Worm (Caenorhabditis elegans) whole organism, L2 larva: Measurements from ENCODE around the gene ncr-1.
A peak's percentile ranks its signal among the peaks of the same experiment; 100 is the strongest.

Source experiments
- C34F6.9 ChIP-seq: fragments of 150-350 bp; optimal IDR thresholded peaks from 2 replicates; lab custom pipeline; 2014; ENCODE audit warnings: missing biosample characterization, missing genetic modification characterization
- F13H6.1 ChIP-seq: sonication (generic microtip); optimal IDR thresholded peaks from 2 replicates; lab custom pipeline; 2016; ENCODE audit warnings: missing genetic modification characterization, missing compliant biosample characterization
- R02D3.7 ChIP-seq: fragments of 150-350 bp; optimal IDR thresholded peaks from 2 replicates; lab custom pipeline; 2014; ENCODE audit warnings: missing biosample characterization, missing genetic modification characterization
- Y55F3AM.14 ChIP-seq: fragments of 200-800 bp; sonication (Bioruptor generic); optimal IDR thresholded peaks from 2 replicates; lab custom pipeline; 2018; ENCODE audit warnings: mild to moderate bottlenecking, missing genetic modification characterization, missing compliant biosample characterization
- ZK546.5 ChIP-seq: sonication (generic microtip); optimal IDR thresholded peaks from 2 replicates; lab custom pipeline; 2017; ENCODE audit warnings: missing biosample characterization, missing genetic modification characterization
- alr-1 ChIP-seq: fragments of 150-350 bp; optimal IDR thresholded peaks from 2 replicates; lab custom pipeline; 2014; ENCODE audit warnings: missing biosample characterization, missing genetic modification characterization
- ama-1 ChIP-seq: fragments of 150-350 bp; optimal IDR thresholded peaks from 2 replicates; lab custom pipeline; 2018; ENCODE audit warnings: inconsistent platforms
- blmp-1 ChIP-seq: sonication (generic microtip); optimal IDR thresholded peaks from 2 replicates; lab custom pipeline; 2017; ENCODE audit warnings: missing genetic modification characterization, mild to moderate bottlenecking, missing compliant biosample characterization, antibody characterized with exemption, moderate library complexity; ENCODE audit not compliant: insufficient read depth
- ceh-16 ChIP-seq: fragments of 150-350 bp; optimal IDR thresholded peaks from 2 replicates; lab custom pipeline; 2014; ENCODE audit warnings: missing biosample characterization, missing genetic modification characterization
- ceh-82 ChIP-seq: fragments of 150-350 bp; optimal IDR thresholded peaks from 2 replicates; lab custom pipeline; 2014; ENCODE audit warnings: missing biosample characterization, missing genetic modification characterization
- crh-2 ChIP-seq: sonication (generic microtip); optimal IDR thresholded peaks from 2 replicates; lab custom pipeline; 2017; ENCODE audit warnings: missing biosample characterization, missing genetic modification characterization
- dmd-4 ChIP-seq: sonication (generic microtip); optimal IDR thresholded peaks from 2 replicates; lab custom pipeline; 2017; ENCODE audit warnings: missing biosample characterization, missing genetic modification characterization
- egl-27 ChIP-seq: sonication (generic microtip); optimal IDR thresholded peaks from 3 replicates; lab custom pipeline; 2017; ENCODE audit warnings: missing biosample characterization, missing genetic modification reagents, missing genetic modification characterization
- elt-1 ChIP-seq: fragments of 150-350 bp; optimal IDR thresholded peaks from 2 replicates; lab custom pipeline; 2014; ENCODE audit warnings: missing biosample characterization, missing genetic modification characterization
- elt-3 ChIP-seq: sonication (generic microtip); optimal IDR thresholded peaks from 2 replicates; lab custom pipeline; 2017; ENCODE audit warnings: missing biosample characterization, missing genetic modification characterization
- fos-1 ChIP-seq: fragments of 150-350 bp; optimal IDR thresholded peaks from 2 replicates; lab custom pipeline; 2014; ENCODE audit warnings: missing biosample characterization, missing genetic modification characterization
- gmeb-1 ChIP-seq: fragments of 150-350 bp; optimal IDR thresholded peaks from 2 replicates; lab custom pipeline; 2014; ENCODE audit warnings: missing biosample characterization, missing genetic modification characterization
- lin-13 ChIP-seq: fragments of 150-350 bp; optimal IDR thresholded peaks from 2 replicates; lab custom pipeline; 2014; ENCODE audit warnings: missing biosample characterization, missing genetic modification reagents, missing genetic modification characterization
- lsy-2 ChIP-seq, 2 experiments: fragments of 150-350 bp in 1 of 2; sonication (generic microtip) in 1 of 2; optimal IDR thresholded peaks; 2 replicates each; lab custom pipeline; 2014 to 2017; ENCODE audit warnings: missing biosample characterization in 2 of 2, missing genetic modification characterization in 2 of 2
- mbf-1 ChIP-seq: sonication (generic microtip); optimal IDR thresholded peaks from 2 replicates; lab custom pipeline; 2017; ENCODE audit warnings: missing biosample characterization, missing genetic modification characterization
- mdl-1 ChIP-seq, 2 experiments: fragments of 150-350 bp in 1 of 2; sonication (generic microtip) in 1 of 2; optimal IDR thresholded peaks; 2 replicates each; lab custom pipeline; 2017; ENCODE audit warnings: missing biosample characterization in 2 of 2, missing genetic modification characterization in 2 of 2
- nhr-10 ChIP-seq: sonication (generic microtip); optimal IDR thresholded peaks from 2 replicates; lab custom pipeline; 2017; ENCODE audit warnings: missing biosample characterization, missing genetic modification characterization
- nhr-11 ChIP-seq: fragments of 150-350 bp; optimal IDR thresholded peaks from 2 replicates; lab custom pipeline; 2014; ENCODE audit warnings: missing biosample characterization, missing genetic modification characterization
- nhr-129 ChIP-seq: fragments of 150-350 bp; optimal IDR thresholded peaks from 2 replicates; lab custom pipeline; 2014; ENCODE audit warnings: missing biosample characterization, missing genetic modification characterization
- nhr-21 ChIP-seq: fragments of 150-350 bp; optimal IDR thresholded peaks from 2 replicates; lab custom pipeline; 2014; ENCODE audit warnings: missing biosample characterization, missing genetic modification characterization
- nhr-237 ChIP-seq: fragments of 150-350 bp; optimal IDR thresholded peaks from 2 replicates; lab custom pipeline; 2014; ENCODE audit warnings: missing biosample characterization, missing genetic modification characterization
- peb-1 ChIP-seq: fragments of 150-350 bp; optimal IDR thresholded peaks from 2 replicates; lab custom pipeline; 2014; ENCODE audit warnings: missing biosample characterization, missing genetic modification characterization
- sem-4 ChIP-seq: fragments of 150-350 bp; optimal IDR thresholded peaks from 2 replicates; lab custom pipeline; 2014; ENCODE audit warnings: missing biosample characterization, missing genetic modification reagents, missing genetic modification characterization
- sma-3 ChIP-seq: sonication (generic microtip); optimal IDR thresholded peaks from 2 replicates; lab custom pipeline; 2016; ENCODE audit warnings: missing genetic modification reagents, missing genetic modification characterization, missing compliant biosample characterization
- sma-9 ChIP-seq, 2 experiments: fragments of 150-350 bp in 1 of 2; sonication (generic microtip) in 1 of 2; optimal IDR thresholded peaks; 2 replicates each; lab custom pipeline; 2014 to 2016; ENCODE audit warnings: missing genetic modification characterization in 2 of 2, mild to moderate bottlenecking in 1 of 2, missing biosample characterization in 1 of 2, missing compliant biosample characterization in 1 of 2, missing genetic modification reagents in 1 of 2, moderate library complexity in 1 of 2
- snpc-4 ChIP-seq: fragments of 150-350 bp; optimal IDR thresholded peaks from 2 replicates; lab custom pipeline; 2014; ENCODE audit warnings: missing biosample characterization, missing genetic modification characterization
- unc-39 ChIP-seq: fragments of 150-350 bp; optimal IDR thresholded peaks from 2 replicates; lab custom pipeline; 2014; ENCODE audit warnings: missing biosample characterization, missing genetic modification characterization
- unc-55 ChIP-seq: fragments of 150-350 bp; sonication (generic microtip); optimal IDR thresholded peaks from 3 replicates; lab custom pipeline; 2014; ENCODE audit warnings: missing biosample characterization, missing genetic modification reagents, missing genetic modification characterization
- unc-62 ChIP-seq: fragments of 150-350 bp; optimal IDR thresholded peaks from 2 replicates; lab custom pipeline; 2014; ENCODE audit warnings: missing biosample characterization, missing genetic modification reagents, missing genetic modification characterization
- zag-1 ChIP-seq: fragments of 150-350 bp; optimal IDR thresholded peaks from 2 replicates; lab custom pipeline; 2014; ENCODE audit warnings: missing biosample characterization, missing genetic modification characterization
- ztf-1 ChIP-seq: fragments of 200-800 bp; sonication (Bioruptor generic); conservative IDR thresholded peaks from 2 replicates; pipeline ENCODE4 v1.3.6; 2022; ENCODE audit warnings: missing genetic modification characterization, missing compliant biosample characterization
- ztf-11 ChIP-seq: sonication (generic microtip); optimal IDR thresholded peaks from 2 replicates; lab custom pipeline; 2017; ENCODE audit warnings: missing biosample characterization, missing genetic modification characterization
- ztf-4 ChIP-seq: fragments of 150-350 bp; optimal IDR thresholded peaks from 2 replicates; lab custom pipeline; 2014; ENCODE audit warnings: missing biosample characterization, missing genetic modification characterization

The ncr-1 gene

DNA sequence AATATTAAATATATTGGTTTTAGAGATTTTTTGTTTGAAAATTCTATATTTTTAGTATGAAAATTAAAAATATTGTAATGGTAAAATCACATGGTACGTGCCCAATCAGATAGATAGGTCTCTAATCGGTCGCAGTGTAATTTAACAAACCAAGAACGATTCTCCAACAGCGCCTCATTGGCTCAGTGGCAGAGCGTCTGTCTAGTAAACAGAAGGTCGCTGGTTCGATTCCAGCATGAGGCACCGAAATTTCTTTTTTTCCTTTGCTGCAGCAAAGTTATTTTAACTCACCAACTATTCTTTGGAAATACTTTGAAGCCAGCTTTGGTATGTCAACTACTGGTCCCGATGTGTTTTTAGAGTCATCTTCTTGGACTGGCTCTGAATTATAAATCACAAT lies 43.8 kb downstream of the ncr-1 start:
- TF ChIP-seq unc-62 (GFP tag; lab: Kevin White, UChicago) (no peak), sma-9 (GFP tag; optimal IDR thresholded peaks at IDR 0.05; lab: Kevin White, UChicago) (peak; percentile 52), sma-9 (tag; optimal IDR thresholded peaks at IDR 0.05; lab: Kevin White, UChicago) (no peak), C34F6.9 (peak; percentile 17), ceh-82 (tag; lab: Kevin White, UChicago) (no peak), sma-3 (GFP tag; lab: Kevin White, UChicago) (peak; percentile 19), nhr-21 (tag; lab: Kevin White, UChicago) (no peak), ama-1 (lab: Kevin White, UChicago) (no peak), fos-1 (tag; lab: Kevin White, UChicago) (peak; percentile 38), crh-2 (tag; lab: Kevin White, UChicago) (peak; percentile 3), nhr-129 (tag; lab: Kevin White, UChicago) (peak; percentile 68)

DNA sequence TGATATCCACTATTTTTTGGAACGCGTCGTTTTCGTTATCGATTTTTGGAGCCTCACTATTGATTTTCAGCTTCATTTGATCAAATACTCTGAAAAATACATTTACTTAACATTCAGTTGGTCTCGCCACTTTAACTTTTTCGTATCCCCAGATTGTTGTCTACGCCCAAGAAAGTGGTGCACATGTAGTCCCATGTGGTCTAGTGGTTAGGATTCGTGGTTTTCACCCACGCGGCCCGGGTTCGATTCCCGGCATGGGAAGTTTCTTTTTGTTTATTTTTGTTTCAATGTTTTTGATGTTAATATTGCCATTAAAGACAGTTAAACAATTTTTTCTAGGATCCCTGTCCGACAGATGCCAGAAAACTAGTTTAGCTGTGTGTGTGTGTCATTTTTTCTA lies 44.6 kb downstream of the ncr-1 start:
- TF ChIP-seq sma-9 (GFP tag; optimal IDR thresholded peaks at IDR 0.05; lab: Kevin White, UChicago) (peak; percentile 76), sma-9 (tag; optimal IDR thresholded peaks at IDR 0.05; lab: Kevin White, UChicago) (no peak), F13H6.1 (peak; percentile 55), nhr-10 (tag; lab: Kevin White, UChicago) (no peak), C34F6.9 (peak; percentile 27), lsy-2 (tag; optimal IDR thresholded peaks at IDR 0.05; lab: Kevin White, UChicago) (peak in 1 of 2 experiments; percentile 42), ztf-4 (tag; lab: Kevin White, UChicago) (no peak), ceh-16 (tag; lab: Kevin White, UChicago) (no peak), mbf-1 (tag; lab: Kevin White, UChicago) (no peak), egl-27 (peak; percentile 45), ceh-82 (tag; lab: Kevin White, UChicago) (no peak), fos-1 (tag; lab: Kevin White, UChicago) (peak; percentile 29), blmp-1 (tag; lab: Kevin White, UChicago) (no peak), gmeb-1 (peak; percentile 41), nhr-21 (tag; lab: Kevin White, UChicago) (peak; percentile 41), unc-62 (GFP tag; lab: Kevin White, UChicago) (no peak), sem-4 (tag; lab: Kevin White, UChicago) (peak; percentile 20), ztf-11 (tag; lab: Kevin White, UChicago) (no peak), nhr-129 (tag; lab: Kevin White, UChicago) (peak; percentile 70), ama-1 (lab: Kevin White, UChicago) (no peak), snpc-4 (tag; lab: Kevin White, UChicago) (peak; percentile 3), mdl-1 (tag; optimal IDR thresholded peaks at IDR 0.05; lab: Kevin White, UChicago) (peak in 1 of 2 experiments; percentile 51), nhr-11 (tag; lab: Kevin White, UChicago) (no peak), nhr-237 (tag; lab: Kevin White, UChicago) (no peak), elt-3 (tag; lab: Kevin White, UChicago) (no peak), lin-13 (GFP tag; lab: Kevin White, UChicago) (peak; percentile 32), ZK546.5 (no peak), unc-55 (GFP tag; lab: Kevin White, UChicago) (peak; percentile 62), crh-2 (tag; lab: Kevin White, UChicago) (peak; percentile 44)

DNA sequence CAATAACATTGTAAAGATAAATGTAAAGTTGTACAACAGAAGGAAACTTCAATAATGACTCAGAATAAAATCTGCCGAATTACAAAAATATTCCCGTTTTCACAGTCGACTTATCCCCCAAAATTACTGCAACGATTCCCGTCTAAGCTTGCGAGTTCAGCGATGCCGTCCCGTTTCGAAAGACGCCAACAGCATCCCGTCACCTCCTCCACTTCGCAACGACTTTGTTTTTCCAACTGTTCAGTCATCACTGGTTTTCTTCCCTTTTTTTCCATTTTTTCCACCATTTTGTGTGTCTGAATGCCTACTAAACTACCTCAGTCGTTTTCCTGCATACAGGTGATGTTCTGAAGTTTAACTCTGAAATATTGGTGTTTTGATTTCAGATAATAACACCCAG lies 48.0 kb downstream of the ncr-1 start, which contains the start of gene F15A8.1:
F15A8.1 (plus strand) TSS at position 301 of the 400 bp plus-strand sequence.
- TF ChIP-seq lsy-2 (tag; optimal IDR thresholded peaks at IDR 0.05; lab: Kevin White, UChicago) (no peak), blmp-1 (tag; lab: Kevin White, UChicago) (no peak), elt-1 (tag; lab: Kevin White, UChicago) (no peak), dmd-4 (tag; lab: Kevin White, UChicago) (no peak), Y55F3AM.14 (no peak), mbf-1 (tag; lab: Kevin White, UChicago) (no peak), ceh-16 (tag; lab: Kevin White, UChicago) (no peak), ceh-82 (tag; lab: Kevin White, UChicago) (no peak), fos-1 (tag; lab: Kevin White, UChicago) (no peak), alr-1 (tag; lab: Kevin White, UChicago) (no peak), ztf-1 (no peak), zag-1 (tag; lab: Kevin White, UChicago) (no peak), elt-3 (tag; lab: Kevin White, UChicago) (no peak), R02D3.7 (tag; lab: Kevin White, UChicago) (no peak), nhr-10 (tag; lab: Kevin White, UChicago) (no peak), unc-39 (tag; lab: Kevin White, UChicago) (no peak), peb-1 (tag; lab: Kevin White, UChicago) (no peak)
